Worm (Caenorhabditis elegans): ENCODE measurements around the gene srh-8.

The srh-8 gene

ce11 chrV:4005219-4005618, at the start of gene srh-8:
Gene srh-8 (plus strand): TSS chrV:4005519.
- TF ChIP-seq cebp-2 (GFP tag; IDR thresholded peaks at IDR 0.05) (no peak), hmg-1.2 (GFP tag; IDR thresholded peaks at IDR 0.05) (no peak), madf-3 (GFP tag; IDR thresholded peaks at IDR 0.05) (no peak), ceh-79 (tag; optimal IDR thresholded peaks at IDR 0.05) (no peak), nhr-90 (tag; optimal IDR thresholded peaks at IDR 0.05) (no peak)

ce11 chrV:3957608-3958007, 47.7 kb upstream of the srh-8 start, which contains the start of gene cyp-34A5:
Gene cyp-34A5 (minus strand): TSS chrV:3957708.
- no peak for TF ChIP-seq F22D6.2 (tag; optimal IDR thresholded peaks at IDR 0.05)
- TF ChIP-seq D2030.7 (GFP tag; IDR thresholded peaks at IDR 0.05), result no peak
- TF ChIP-seq xnd-1 (tag; optimal IDR thresholded peaks at IDR 0.05), result no peak
- no peak for TF ChIP-seq F23B12.7 (tag; optimal IDR thresholded peaks at IDR 0.05; ENCODE audit: insufficient read depth)
- no peak for TF ChIP-seq hrde-1 (tag; optimal IDR thresholded peaks at IDR 0.05; ENCODE audit: borderline replicate concordance)
- TF ChIP-seq egl-44 (GFP tag; IDR thresholded peaks at IDR 0.05), result no peak
- TF ChIP-seq madf-8 (GFP tag; conservative IDR thresholded peaks at IDR 0.05), result no peak
- TF ChIP-seq ceh-27 (GFP tag; optimal IDR thresholded peaks at IDR 0.05), result no peak
- TF ChIP-seq Y53F4B.3 (GFP tag; IDR thresholded peaks at IDR 0.05), result no peak
- TF ChIP-seq ztf-6 (GFP tag; IDR thresholded peaks at IDR 0.05), result no peak
- no peak for TF ChIP-seq B0035.1 (tag; optimal IDR thresholded peaks at IDR 0.05)
- TF ChIP-seq ztf-18 (tag; optimal IDR thresholded peaks at IDR 0.05), result no peak
- TF ChIP-seq attf-5 (GFP tag; optimal IDR thresholded peaks at IDR 0.05), result no peak
- TF ChIP-seq zim-3 (tag; optimal IDR thresholded peaks at IDR 0.05), result no peak

ce11 chrV:3961235-3961634, 44.1 kb upstream of the srh-8 start, which contains the start of gene cyp-34A6:
Gene cyp-34A6 (minus strand): TSS chrV:3961335.
- TF ChIP-seq K12H6.12 (tag; optimal IDR thresholded peaks at IDR 0.05) (no peak), nhr-27 (tag; optimal IDR thresholded peaks at IDR 0.05) (no peak), F55B11.4 (tag; optimal IDR thresholded peaks at IDR 0.05; ENCODE audit: borderline replicate concordance, insufficient read depth) (no peak), ztf-22 (GFP tag; optimal IDR thresholded peaks at IDR 0.05) (no peak), attf-5 (GFP tag; optimal IDR thresholded peaks at IDR 0.05) (no peak), K11D2.4 (GFP tag; IDR thresholded peaks at IDR 0.05) (no peak), let-607 (tag; optimal IDR thresholded peaks at IDR 0.05) (no peak), ets-4 (GFP tag; optimal IDR thresholded peaks at IDR 0.05) (no peak), gei-17 (GFP tag; optimal IDR thresholded peaks at IDR 0.05) (no peak)

DNA sequence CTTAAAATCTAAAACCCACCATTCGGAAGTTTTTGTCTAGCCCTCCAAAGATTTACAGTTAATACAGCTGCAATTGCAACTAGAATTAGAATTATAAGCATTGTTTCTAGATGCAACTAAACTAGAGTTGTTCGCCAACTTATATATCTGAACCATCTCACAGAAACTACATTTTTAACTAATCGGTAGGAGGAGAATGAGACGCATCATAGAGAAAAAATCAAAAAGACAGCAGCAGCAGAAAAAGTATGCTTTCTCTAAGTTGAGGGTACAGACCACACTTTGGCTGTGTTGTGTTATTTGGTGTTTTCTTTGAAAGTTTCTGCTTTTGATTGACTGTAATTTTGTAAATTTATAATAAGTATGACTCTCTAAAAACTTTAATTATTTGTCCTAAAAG, 41.6 kb upstream of the srh-8 start, which contains the start of gene cyp-34A7:
Gene cyp-34A7 (minus strand): TSS at position 101 of the 400 bp plus-strand sequence.
- TF ChIP-seq lin-40 (tag; optimal IDR thresholded peaks at IDR 0.05) (no peak), F22D6.2 (tag; optimal IDR thresholded peaks at IDR 0.05) (no peak), Y67H2A.10 (GFP tag; conservative IDR thresholded peaks at IDR 0.05) (no peak), F39B2.1 (GFP tag; IDR thresholded peaks at IDR 0.05) (no peak), sdz-38 (tag; optimal IDR thresholded peaks at IDR 0.05) (no peak), ets-4 (GFP tag; optimal IDR thresholded peaks at IDR 0.05) (no peak), F55B11.4 (tag; optimal IDR thresholded peaks at IDR 0.05; ENCODE audit: borderline replicate concordance, insufficient read depth) (no peak)

- TF ChIP-seq hmg-20 (GFP tag; IDR thresholded peaks at IDR 0.05), result no peak
- TF ChIP-seq pha-4 (tag; optimal IDR thresholded peaks at IDR 0.05), result no peak
- peak; percentile 20 for TF ChIP-seq nhr-80 (tag; optimal IDR thresholded peaks at IDR 0.05)
These were observed 37.6 kb upstream of the srh-8 start, which contains the start of gene cyp-34A8 for ce11 chrV:3967762-3968161. Gene cyp-34A8 (minus strand): TSS chrV:3967823.
